Worm (Caenorhabditis elegans): ENCODE data around the gene K01G12.22.

ce11 chrIV:14227138-14227537, 35.1 kb downstream of the K01G12.22 start:
- TF ChIP-seq zip-8 (tag; optimal IDR thresholded peaks at IDR 0.05) (no peak), pha-4 (tag; optimal IDR thresholded peaks at IDR 0.05) (no peak), nhr-28 (tag; optimal IDR thresholded peaks at IDR 0.05) (no peak)
